Worm (Caenorhabditis elegans) whole organism, young adult: ENCODE measurements around the gene F11E6.11.

ENCODE experiments used
- ceh-91 ChIP-seq: fragments of 200-800 bp; sonication (Bioruptor generic); IDR thresholded peaks from 2 replicates; pipeline ENCODE4 v1.3.6; 2022; ENCODE audit warnings: missing genetic modification reagents, missing genetic modification characterization, missing compliant biosample characterization
- efl-1 ChIP-seq: fragments of 150-350 bp; optimal IDR thresholded peaks from 2 replicates; lab custom pipeline; 2014; ENCODE audit warnings: missing biosample characterization, missing genetic modification reagents, missing genetic modification characterization
- hlh-26 ChIP-seq: fragments of 200-800 bp; sonication (Bioruptor generic); conservative IDR thresholded peaks from 2 replicates; pipeline ENCODE4 v1.3.6; 2022; ENCODE audit warnings: missing genetic modification reagents, missing genetic modification characterization, missing compliant biosample characterization
- hrde-1 ChIP-seq: sonication (generic microtip); optimal IDR thresholded peaks from 2 replicates; lab custom pipeline; 2016; ENCODE audit warnings: missing genetic modification characterization, mild to moderate bottlenecking, missing compliant biosample characterization, moderate library complexity, missing genotype, missing genetic modification reagents, borderline replicate concordance
- rec-8 ChIP-seq, 2 experiments: sonication (generic microtip); optimal IDR thresholded peaks; 2 replicates each; lab custom pipeline; 2016; ENCODE audit warnings: mild to moderate bottlenecking in 2 of 2, missing genetic modification characterization in 2 of 2, missing genetic modification reagents in 2 of 2, missing genotype in 2 of 2, missing biosample characterization in 1 of 2, missing compliant biosample characterization in 1 of 2, moderate library complexity in 1 of 2

DNA sequence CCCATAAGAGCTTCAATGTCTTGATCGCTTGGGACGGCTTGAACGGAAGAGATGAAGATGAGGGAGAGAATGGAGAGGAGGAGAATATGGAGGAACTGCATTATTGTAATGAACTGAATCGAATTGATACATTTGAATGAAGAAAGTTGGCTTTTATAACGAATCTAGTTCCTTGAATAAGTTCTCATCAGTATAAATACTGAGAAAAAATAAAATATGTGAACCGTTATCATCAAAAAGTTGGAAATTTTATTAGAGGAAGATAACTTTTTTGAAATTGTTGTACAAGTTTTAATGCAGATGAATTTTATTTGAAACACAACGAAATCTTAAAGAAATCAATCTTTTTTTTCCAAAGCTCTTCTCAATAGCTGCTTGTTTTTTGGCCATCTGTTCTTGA, 35.6 kb upstream of the F11E6.11 start, which contains the start of gene T02D1.7:
- TF ChIP-seq hrde-1 (no peak), efl-1 (GFP tag; lab: Kevin White, UChicago) (no peak), hlh-26 (GFP tag; lab: Robert Waterston, UW) (no peak), rec-8 (tag; optimal IDR thresholded peaks at IDR 0.05; lab: Kevin White, UChicago) (no peak), ceh-91 (GFP tag; lab: Robert Waterston, UW) (no peak)
